Worm (Caenorhabditis elegans): ENCODE measurements around the gene str-246.
"Not testable (repeated sequence)": the region's sequence is repeated elsewhere in the genome, so short reads cannot be mapped to it uniquely, and the experiment has no call there.

ce11 chrIII:11029337-11029736, 48.2 kb upstream of the str-246 start, which contains the start of gene Y48A6B.8:
- not testable (repeated sequence) for TF ChIP-seq lin-39 (tag; optimal IDR thresholded peaks at IDR 0.05); nhr-28 (tag; optimal IDR thresholded peaks at IDR 0.05); pqm-1 (tag; optimal IDR thresholded peaks at IDR 0.05); ceh-82 (tag; optimal IDR thresholded peaks at IDR 0.05); unc-130 (tag; optimal IDR thresholded peaks at IDR 0.05); nhr-237 (tag; optimal IDR thresholded peaks at IDR 0.05); ceh-88 (GFP tag; IDR thresholded peaks at IDR 0.05)

All from whole organism, L1 larva.